Worm (Caenorhabditis elegans) whole organism, mixed stage, embryonic: ENCODE results near the gene sre-9.

Experiments used
- M03D4.4 ChIP-seq: sonication (generic microtip); optimal IDR thresholded peaks from 2 replicates; lab custom pipeline; 2017; ENCODE audit warnings: mild to moderate bottlenecking, missing genetic modification characterization, missing compliant biosample characterization
- bed-3 ChIP-seq: fragments of 200-800 bp; sonication (Bioruptor generic); optimal IDR thresholded peaks from 3 replicates; lab custom pipeline; 2018; ENCODE audit warnings: mild to moderate bottlenecking, missing genetic modification characterization, moderate library complexity, missing compliant biosample characterization
- blmp-1 ChIP-seq: fragments of 150-350 bp; optimal IDR thresholded peaks from 2 replicates; lab custom pipeline; 2014; ENCODE audit warnings: missing biosample characterization, missing genetic modification characterization
- ceh-39 ChIP-seq: fragments of 150-350 bp; optimal IDR thresholded peaks from 2 replicates; lab custom pipeline; 2014; ENCODE audit warnings: missing biosample characterization, missing genetic modification characterization
- ceh-43 ChIP-seq: fragments of 200-800 bp; sonication (Bioruptor generic); optimal IDR thresholded peaks from 2 replicates; lab custom pipeline; 2018; ENCODE audit warnings: mild to moderate bottlenecking, missing genetic modification characterization, moderate library complexity, missing compliant biosample characterization
- ceh-83 ChIP-seq: fragments of 200-800 bp; sonication (Bioruptor generic); optimal IDR thresholded peaks from 2 replicates; lab custom pipeline; 2018; ENCODE audit warnings: mild to moderate bottlenecking, missing genetic modification characterization, missing compliant biosample characterization
- ces-1 ChIP-seq: fragments of 150-350 bp; optimal IDR thresholded peaks from 2 replicates; lab custom pipeline; 2014; ENCODE audit warnings: missing biosample characterization, missing genetic modification reagents, missing genetic modification characterization
- drap-1 ChIP-seq: fragments of 200-800 bp; sonication (Bioruptor generic); optimal IDR thresholded peaks from 3 replicates; lab custom pipeline; 2018; ENCODE audit warnings: mild to moderate bottlenecking, missing genetic modification characterization, missing compliant biosample characterization
- elt-1 ChIP-seq: sonication (generic microtip); optimal IDR thresholded peaks from 2 replicates; lab custom pipeline; 2017; ENCODE audit warnings: missing genetic modification characterization, mild to moderate bottlenecking, missing compliant biosample characterization, antibody characterized with exemption, moderate library complexity, borderline replicate concordance; ENCODE audit not compliant: insufficient read depth
- elt-3 ChIP-seq: fragments of 150-350 bp; optimal IDR thresholded peaks from 2 replicates; lab custom pipeline; 2014; ENCODE audit warnings: missing biosample characterization, missing genetic modification characterization
- flh-1 ChIP-seq: fragments of 200-800 bp; sonication (Bioruptor generic); optimal IDR thresholded peaks from 2 replicates; lab custom pipeline; 2018; ENCODE audit warnings: mild to moderate bottlenecking, missing genetic modification characterization, moderate library complexity, missing compliant biosample characterization
- ham-2 ChIP-seq: fragments of 200-800 bp; sonication (Bioruptor generic); optimal IDR thresholded peaks from 2 replicates; lab custom pipeline; 2018; ENCODE audit warnings: mild to moderate bottlenecking, missing genetic modification characterization, missing compliant biosample characterization
- hlh-1 ChIP-seq: fragments of 150-350 bp; optimal IDR thresholded peaks from 2 replicates; lab custom pipeline; 2014; ENCODE audit warnings: missing biosample characterization, missing genetic modification reagents, missing genetic modification characterization
- lin-13 ChIP-seq: fragments of 150-350 bp; optimal IDR thresholded peaks from 2 replicates; lab custom pipeline; 2014; ENCODE audit warnings: missing biosample characterization, missing genetic modification characterization
- lin-32 ChIP-seq: fragments of 200-800 bp; sonication (Bioruptor generic); optimal IDR thresholded peaks from 2 replicates; lab custom pipeline; 2018; ENCODE audit warnings: mild to moderate bottlenecking, missing genetic modification characterization, missing compliant biosample characterization
- lsy-2 ChIP-seq: fragments of 150-350 bp; optimal IDR thresholded peaks from 2 replicates; lab custom pipeline; 2014; ENCODE audit warnings: missing biosample characterization, missing genetic modification characterization
- mab-5 ChIP-seq: fragments of 150-350 bp; optimal IDR thresholded peaks from 2 replicates; lab custom pipeline; 2014; ENCODE audit warnings: missing biosample characterization, missing genetic modification characterization
- mep-1 ChIP-seq: fragments of 150-350 bp; optimal IDR thresholded peaks from 2 replicates; lab custom pipeline; 2017; ENCODE audit warnings: missing biosample characterization, missing genetic modification reagents, missing genetic modification characterization, inconsistent platforms
- mls-2 ChIP-seq: sonication (generic microtip); optimal IDR thresholded peaks from 2 replicates; lab custom pipeline; 2016; ENCODE audit warnings: mild to moderate bottlenecking, missing genetic modification characterization, moderate library complexity, missing compliant biosample characterization
- nhr-12 ChIP-seq: fragments of 150-350 bp; optimal IDR thresholded peaks from 2 replicates; lab custom pipeline; 2014; ENCODE audit warnings: missing biosample characterization, missing genetic modification characterization
- nhr-2 ChIP-seq: fragments of 150-350 bp; optimal IDR thresholded peaks from 2 replicates; lab custom pipeline; 2014; ENCODE audit warnings: missing biosample characterization, missing genetic modification characterization
- nhr-237 ChIP-seq: fragments of 150-350 bp; optimal IDR thresholded peaks from 2 replicates; lab custom pipeline; 2014; ENCODE audit warnings: missing biosample characterization, missing genetic modification characterization
- nhr-28 ChIP-seq: fragments of 150-350 bp; optimal IDR thresholded peaks from 2 replicates; lab custom pipeline; 2014; ENCODE audit warnings: missing biosample characterization, missing genetic modification characterization
- sem-2 ChIP-seq: fragments of 200-800 bp; sonication (Bioruptor generic); optimal IDR thresholded peaks from 2 replicates; lab custom pipeline; 2018; ENCODE audit warnings: mild to moderate bottlenecking, missing genetic modification characterization, missing compliant biosample characterization
- snpc-4 ChIP-seq: fragments of 150-350 bp; optimal IDR thresholded peaks from 2 replicates; lab custom pipeline; 2014; ENCODE audit warnings: missing biosample characterization, missing genetic modification characterization
- sptf-1 ChIP-seq: sonication (generic microtip); optimal IDR thresholded peaks from 2 replicates; lab custom pipeline; 2017; ENCODE audit warnings: mild to moderate bottlenecking, missing genetic modification characterization, moderate library complexity, missing compliant biosample characterization
- tbx-8 ChIP-seq: fragments of 200-800 bp; sonication (Bioruptor generic); optimal IDR thresholded peaks from 2 replicates; lab custom pipeline; 2018; ENCODE audit warnings: mild to moderate bottlenecking, missing genetic modification characterization, moderate library complexity, missing compliant biosample characterization
- unc-39 ChIP-seq: fragments of 150-350 bp; optimal IDR thresholded peaks from 2 replicates; lab custom pipeline; 2014; ENCODE audit warnings: missing biosample characterization, missing genetic modification characterization
- unc-62 ChIP-seq: fragments of 150-350 bp; optimal IDR thresholded peaks from 2 replicates; lab custom pipeline; 2014; ENCODE audit warnings: missing biosample characterization, missing genetic modification reagents, missing genetic modification characterization
- zip-8 ChIP-seq: fragments of 150-350 bp; optimal IDR thresholded peaks from 2 replicates; lab custom pipeline; 2014; ENCODE audit warnings: missing biosample characterization, missing genetic modification characterization
- ztf-11 ChIP-seq: fragments of 150-350 bp; optimal IDR thresholded peaks from 2 replicates; lab custom pipeline; 2014; ENCODE audit warnings: missing biosample characterization, missing genetic modification characterization

sre-9 gene

ce11 chrV:3862851-3863250 lies 31.9 kb upstream of the sre-9 start, which contains the start of gene nhr-187:
Gene nhr-187 (minus strand): TSS chrV:3862951.
- TF ChIP-seq bed-3 (GFP tag; lab: Kevin White, UChicago) (no peak), drap-1 (GFP tag; lab: Kevin White, UChicago) (no peak), nhr-12 (no peak), ceh-43 (GFP tag; lab: Kevin White, UChicago) (no peak), lin-32 (GFP tag; lab: Kevin White, UChicago) (no peak), snpc-4 (tag; lab: Kevin White, UChicago) (no peak), ceh-83 (GFP tag; lab: Kevin White, UChicago) (no peak), tbx-8 (GFP tag; lab: Kevin White, UChicago) (no peak), unc-39 (tag; lab: Kevin White, UChicago) (no peak), lsy-2 (tag; lab: Kevin White, UChicago) (no peak), blmp-1 (tag; lab: Kevin White, UChicago) (no peak), flh-1 (no peak), mab-5 (tag; lab: Kevin White, UChicago) (no peak), unc-62 (GFP tag; lab: Kevin White, UChicago) (no peak), nhr-2 (no peak), mls-2 (tag; lab: Kevin White, UChicago) (no peak), ces-1 (no peak)
- TF ChIP-seq, all 35 proteins: peak for 0

DNA sequence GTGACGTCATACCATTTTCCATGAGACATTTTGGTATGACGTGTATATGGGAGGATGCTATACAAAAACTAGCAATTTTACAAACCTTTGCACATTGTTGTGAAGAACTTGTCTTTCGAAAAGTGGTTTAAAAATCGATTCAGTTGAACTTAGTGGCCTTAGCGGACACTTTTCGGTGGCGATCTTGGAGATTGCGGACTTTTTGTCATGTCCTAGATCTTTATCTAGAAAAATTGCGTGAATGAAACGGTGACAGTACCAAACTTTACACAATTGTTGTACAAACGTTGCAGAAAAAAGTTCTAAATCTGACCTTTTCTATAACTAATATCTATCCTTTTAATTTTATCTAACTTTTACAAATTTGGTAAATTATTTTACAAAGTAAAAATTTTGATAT lies 29.5 kb upstream of the sre-9 start:
- TF ChIP-seq zip-8 (tag; lab: Kevin White, UChicago) (peak; percentile 48), bed-3 (GFP tag; lab: Kevin White, UChicago) (no peak), ces-1 (no peak), ham-2 (no peak), elt-1 (tag; lab: Kevin White, UChicago) (peak; percentile 66)
- TF ChIP-seq, all 35 proteins: peak for 2

- TF ChIP-seq hlh-1 (tag; lab: Kevin White, UChicago) (no peak), ham-2 (no peak), flh-1 (no peak), lsy-2 (tag; lab: Kevin White, UChicago) (no peak), blmp-1 (tag; lab: Kevin White, UChicago) (no peak), lin-13 (no peak), zip-8 (tag; lab: Kevin White, UChicago) (no peak), mab-5 (tag; lab: Kevin White, UChicago) (no peak), ceh-83 (GFP tag; lab: Kevin White, UChicago) (no peak), ztf-11 (tag; lab: Kevin White, UChicago) (no peak), M03D4.4 (tag; lab: Kevin White, UChicago) (no peak), sem-2 (GFP tag; lab: Kevin White, UChicago) (no peak)
Measured at ce11 chrV:3868905-3869304, 25.9 kb upstream of the sre-9 start, which contains the start of gene nhr-157. Gene nhr-157 (minus strand): TSS chrV:3869005.

DNA sequence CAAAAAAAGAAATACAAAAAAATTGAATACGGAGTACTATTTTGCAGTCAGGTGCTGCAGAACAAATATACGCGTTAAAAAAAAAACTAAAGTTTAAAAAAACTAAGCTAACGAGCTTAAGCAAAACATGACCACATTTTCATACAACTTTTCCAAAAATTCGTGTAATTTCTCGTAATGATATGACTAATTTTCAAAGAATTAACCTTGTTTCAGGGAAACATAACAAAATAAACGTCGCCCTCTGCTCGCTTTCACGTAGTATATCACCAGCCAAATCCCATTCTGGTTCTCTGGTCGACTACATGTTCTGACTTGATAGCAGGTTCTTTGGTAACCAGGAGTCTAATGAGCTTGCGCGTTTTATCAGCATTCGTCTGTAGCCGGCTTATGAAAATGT lies 24.4 kb upstream of the sre-9 start:
- TF ChIP-seq zip-8 (tag; lab: Kevin White, UChicago): no peak
- peak; percentile 37 for TF ChIP-seq ces-1

- TF ChIP-seq sptf-1 (tag; lab: Kevin White, UChicago): no peak
- no peak for TF ChIP-seq nhr-28 (tag; lab: Kevin White, UChicago)
- TF ChIP-seq drap-1 (GFP tag; lab: Kevin White, UChicago): no peak
- no peak for TF ChIP-seq bed-3 (GFP tag; lab: Kevin White, UChicago)
- no peak for TF ChIP-seq hlh-1 (tag; lab: Kevin White, UChicago)
- no peak for TF ChIP-seq nhr-237
- no peak for TF ChIP-seq unc-39 (tag; lab: Kevin White, UChicago)
- no peak for TF ChIP-seq elt-3
- no peak for TF ChIP-seq ceh-39 (tag; lab: Kevin White, UChicago)
- TF ChIP-seq lin-13: no peak
- no peak for TF ChIP-seq tbx-8 (GFP tag; lab: Kevin White, UChicago)
- TF ChIP-seq lin-32 (GFP tag; lab: Kevin White, UChicago): no peak
- no peak for TF ChIP-seq mep-1 (tag; lab: Kevin White, UChicago)
- TF ChIP-seq, all 35 proteins: peak for 0
Measured at ce11 chrV:3874102-3874744, 20.5 kb upstream of the sre-9 start, which contains the start of gene nhr-158. Gene nhr-158 (minus strand): TSS chrV:3874152.
